Worm (Caenorhabditis elegans) whole organism, L3 larva: Measurements from ENCODE around the gene Y57E12AL.1.

Experiments
- ZK546.5 ChIP-seq: sonication (generic microtip); optimal IDR thresholded peaks from 2 replicates; lab custom pipeline; 2017; ENCODE audit warnings: missing biosample characterization, missing genetic modification characterization
- egl-5 ChIP-seq: fragments of 150-350 bp; optimal IDR thresholded peaks from 2 replicates; lab custom pipeline; 2017; ENCODE audit warnings: missing biosample characterization, missing genetic modification reagents, missing genetic modification characterization, inconsistent platforms
- elt-1 ChIP-seq: fragments of 150-350 bp; optimal IDR thresholded peaks from 2 replicates; lab custom pipeline; 2014; ENCODE audit warnings: missing biosample characterization, missing genetic modification characterization
- elt-2 ChIP-seq: sonication (generic microtip); optimal IDR thresholded peaks from 2 replicates; lab custom pipeline; 2016; ENCODE audit warnings: missing genetic modification reagents, mild to moderate bottlenecking, missing genetic modification characterization, missing compliant biosample characterization
- elt-3 ChIP-seq, 3 experiments: fragments of 150-350 bp in 1 of 3; sonication (generic microtip) in 2 of 3; optimal IDR thresholded peaks; 2 replicates in 2 of 3; 4 replicates in 1 of 3; lab custom pipeline; 2014 to 2017; ENCODE audit warnings: missing biosample characterization in 3 of 3, missing genetic modification characterization in 3 of 3
- eor-1 ChIP-seq, 2 experiments: fragments of 150-350 bp; optimal IDR thresholded peaks; 2 replicates each; lab custom pipeline; 2014 to 2018; ENCODE audit warnings: missing biosample characterization in 2 of 2, missing genetic modification characterization in 2 of 2
- fkh-10 ChIP-seq: sonication (generic microtip); optimal IDR thresholded peaks from 2 replicates; lab custom pipeline; 2017; ENCODE audit warnings: missing biosample characterization, missing genetic modification reagents, missing genetic modification characterization
- fos-1 ChIP-seq: fragments of 150-350 bp; optimal IDR thresholded peaks from 2 replicates; lab custom pipeline; 2014; ENCODE audit warnings: missing biosample characterization, missing genetic modification characterization
- hmg-11 ChIP-seq: sonication (generic microtip); optimal IDR thresholded peaks from 2 replicates; lab custom pipeline; 2016; ENCODE audit warnings: missing genetic modification characterization, missing compliant biosample characterization
- jun-1 ChIP-seq: fragments of 150-350 bp; optimal IDR thresholded peaks from 2 replicates; lab custom pipeline; 2014; ENCODE audit warnings: missing biosample characterization, missing genetic modification reagents, missing genetic modification characterization
- lin-39 ChIP-seq: fragments of 150-350 bp; optimal IDR thresholded peaks from 2 replicates; lab custom pipeline; 2018; ENCODE audit warnings: missing biosample characterization, missing genetic modification reagents, missing genetic modification characterization
- nhr-12 ChIP-seq: fragments of 150-350 bp; optimal IDR thresholded peaks from 2 replicates; lab custom pipeline; 2014; ENCODE audit warnings: missing biosample characterization, missing genetic modification characterization
- nhr-237 ChIP-seq: fragments of 150-350 bp; optimal IDR thresholded peaks from 2 replicates; lab custom pipeline; 2014; ENCODE audit warnings: missing biosample characterization, missing genetic modification characterization
- nhr-25 ChIP-seq: sonication (generic microtip); optimal IDR thresholded peaks from 2 replicates; lab custom pipeline; 2017; ENCODE audit warnings: missing biosample characterization, missing genetic modification characterization
- nhr-28 ChIP-seq: fragments of 150-350 bp; optimal IDR thresholded peaks from 2 replicates; lab custom pipeline; 2014; ENCODE audit warnings: missing biosample characterization, missing genetic modification characterization
- nhr-43 ChIP-seq: sonication (generic microtip); optimal IDR thresholded peaks from 2 replicates; lab custom pipeline; 2016; ENCODE audit warnings: mild to moderate bottlenecking, missing genetic modification characterization, missing compliant biosample characterization; ENCODE audit not compliant: poor library complexity, severe bottlenecking
- nhr-67 ChIP-seq: fragments of 150-350 bp; optimal IDR thresholded peaks from 2 replicates; lab custom pipeline; 2014; ENCODE audit warnings: missing biosample characterization, missing genetic modification characterization
- nhr-76 ChIP-seq: fragments of 150-350 bp; sonication (generic microtip); optimal IDR thresholded peaks from 5 replicates; lab custom pipeline; 2014; ENCODE audit warnings: missing biosample characterization, missing genetic modification characterization
- pqm-1 ChIP-seq: fragments of 150-350 bp; optimal IDR thresholded peaks from 2 replicates; lab custom pipeline; 2017; ENCODE audit warnings: missing biosample characterization, missing genetic modification characterization, inconsistent platforms
- skn-1 ChIP-seq: fragments of 150-350 bp; optimal IDR thresholded peaks from 2 replicates; lab custom pipeline; 2014; ENCODE audit warnings: missing biosample characterization, missing genetic modification characterization
- snpc-4 ChIP-seq: fragments of 150-350 bp; optimal IDR thresholded peaks from 2 replicates; lab custom pipeline; 2014; ENCODE audit warnings: missing biosample characterization, missing genetic modification characterization
- tbx-2 ChIP-seq: sonication (generic microtip); optimal IDR thresholded peaks from 2 replicates; lab custom pipeline; 2016; ENCODE audit warnings: mild to moderate bottlenecking, missing genetic modification characterization, missing compliant biosample characterization
- unc-39 ChIP-seq: sonication (generic microtip); optimal IDR thresholded peaks from 4 replicates; lab custom pipeline; 2017; ENCODE audit warnings: missing biosample characterization, missing genetic modification characterization
- zag-1 ChIP-seq: fragments of 150-350 bp; optimal IDR thresholded peaks from 2 replicates; lab custom pipeline; 2014; ENCODE audit warnings: missing biosample characterization, missing genetic modification characterization
- ztf-11 ChIP-seq: fragments of 150-350 bp; optimal IDR thresholded peaks from 2 replicates; lab custom pipeline; 2014; ENCODE audit warnings: missing biosample characterization, missing genetic modification characterization
- ztf-4 ChIP-seq: fragments of 150-350 bp; optimal IDR thresholded peaks from 2 replicates; lab custom pipeline; 2014; ENCODE audit warnings: missing biosample characterization, missing genetic modification characterization

Gene Y57E12AL.1

DNA sequence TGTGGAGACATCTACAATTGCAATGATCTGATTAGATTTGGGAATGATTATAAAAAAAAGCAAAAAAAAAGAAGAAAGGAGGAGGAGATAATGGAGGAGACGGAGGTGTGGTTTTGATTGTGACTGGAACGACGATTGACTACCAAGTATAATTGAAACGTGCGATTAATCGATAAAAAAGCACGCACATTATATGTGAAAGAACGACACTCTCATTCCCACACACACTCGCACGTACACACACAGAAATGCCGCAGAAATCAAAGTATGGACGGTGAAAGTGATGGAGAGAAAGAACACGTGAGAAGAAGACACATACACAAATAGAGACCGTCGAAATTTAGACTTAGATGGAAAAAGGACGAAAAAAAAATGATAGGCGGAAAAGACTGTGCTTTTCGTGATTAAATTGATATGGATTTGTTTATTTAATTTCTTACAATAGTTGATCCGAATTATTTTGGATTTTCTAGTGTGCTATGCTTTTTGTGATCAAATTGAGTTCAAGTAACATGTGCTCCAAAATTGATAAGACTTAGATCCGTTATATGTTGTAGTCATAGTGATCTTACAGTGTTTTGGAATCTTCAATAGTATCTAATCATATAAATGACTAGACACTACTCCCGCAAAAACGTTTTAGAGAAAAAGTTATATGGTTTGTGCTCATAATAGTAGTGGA, 33.5 kb downstream of the Y57E12AL.1 start, which contains the start of gene nhr-135 (continued):
- no peak for TF ChIP-seq tbx-2 (tag; lab: Kevin White, UChicago)
- TF ChIP-seq jun-1 (tag; lab: Kevin White, UChicago) = peak; percentile 77
- TF ChIP-seq eor-1 (tag; optimal IDR thresholded peaks at IDR 0.05; lab: Kevin White, UChicago) = no peak
- no peak for TF ChIP-seq ZK546.5
- peak; percentile 27 for TF ChIP-seq nhr-43
- peak in 1 of 3 experiments; percentile 72 for TF ChIP-seq elt-3 (tag; optimal IDR thresholded peaks at IDR 0.05; lab: Kevin White, UChicago)
- TF ChIP-seq hmg-11 = peak; percentile 30

ce11 chrV:7095254-7095990, 35.1 kb downstream of the Y57E12AL.1 start:
- TF ChIP-seq elt-2 = peak; percentile 74
- no peak for TF ChIP-seq nhr-25 (tag; lab: Kevin White, UChicago)
- TF ChIP-seq pqm-1 (tag; lab: Kevin White, UChicago) = peak; percentile 44

DNA sequence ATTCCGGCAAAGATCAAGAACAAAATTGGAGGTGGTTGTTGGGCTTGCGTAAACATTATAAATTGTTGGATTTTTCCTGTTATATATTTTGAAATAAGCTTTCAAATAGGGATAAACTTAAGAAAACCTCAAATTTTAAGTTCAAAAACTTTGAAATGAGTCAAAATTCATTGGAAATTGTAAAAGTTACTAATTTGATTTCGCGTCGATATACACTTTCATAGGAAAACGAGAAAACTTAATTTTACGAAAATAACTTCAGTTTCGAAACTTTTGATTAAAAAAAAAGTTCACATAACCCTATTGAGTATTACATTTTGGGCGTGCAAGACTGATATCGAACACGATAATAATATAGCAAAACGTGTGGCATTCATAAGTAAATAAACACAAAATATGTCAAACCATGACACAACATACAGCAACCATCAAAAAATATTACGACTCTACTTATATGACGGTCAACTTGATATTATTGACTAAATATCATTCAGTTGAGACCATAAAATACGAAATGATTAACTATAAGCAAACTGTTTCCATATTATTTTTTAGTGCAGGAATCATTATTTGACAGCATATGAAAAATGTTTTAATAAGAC, 35.9 kb downstream of the Y57E12AL.1 start:
- no peak for TF ChIP-seq ztf-4 (tag; lab: Kevin White, UChicago)
- peak; percentile 21 for TF ChIP-seq pqm-1 (tag; lab: Kevin White, UChicago)
- peak; percentile 27 for TF ChIP-seq elt-2

DNA sequence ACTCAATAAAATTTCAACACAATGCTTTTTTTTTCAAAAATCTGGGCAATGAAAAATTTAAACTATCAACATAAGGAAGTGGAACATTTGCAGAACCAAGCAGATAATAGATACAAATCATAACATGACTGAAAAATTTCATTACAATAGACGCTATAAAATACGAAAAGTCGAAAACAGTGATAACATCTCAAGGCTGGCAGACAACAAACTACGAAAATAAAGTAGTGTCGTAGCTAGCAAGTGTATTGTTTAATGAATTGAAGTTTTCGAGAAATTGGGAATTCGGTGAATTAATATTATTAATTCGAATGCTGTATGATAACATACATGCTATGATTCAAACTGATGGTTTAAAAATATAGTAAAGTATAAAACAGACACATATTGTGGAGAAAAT, 36.5 kb downstream of the Y57E12AL.1 start:
- TF ChIP-seq skn-1 (tag; lab: Kevin White, UChicago) (no peak), nhr-28 (no peak), nhr-76 (no peak), egl-5 (tag; lab: Kevin White, UChicago) (no peak), ztf-11 (no peak)

- TF ChIP-seq lin-39 (tag; lab: Kevin White, UChicago) (no peak), elt-1 (tag; lab: Kevin White, UChicago) (no peak), unc-39 (no peak), ztf-4 (tag; lab: Kevin White, UChicago) (no peak), skn-1 (tag; lab: Kevin White, UChicago) (no peak), nhr-67 (tag; lab: Kevin White, UChicago) (no peak), fos-1 (tag; lab: Kevin White, UChicago) (no peak), nhr-237 (tag; lab: Kevin White, UChicago) (no peak), nhr-76 (no peak), tbx-2 (tag; lab: Kevin White, UChicago) (no peak), snpc-4 (no peak), nhr-25 (tag; lab: Kevin White, UChicago) (no peak), zag-1 (no peak)
- TF ChIP-seq, all 47 proteins: peak for 0
Measured at ce11 chrV:7103247-7103646, 42.9 kb downstream of the Y57E12AL.1 start, which contains the start of gene odr-2. odr-2 (plus strand) TSS chrV:7103547.

ce11 chrV:7106499-7107152, 46.3 kb downstream of the Y57E12AL.1 start:
- TF ChIP-seq fkh-10 (GFP tag; lab: Kevin White, UChicago) = peak; percentile 54
- no peak for TF ChIP-seq jun-1 (tag; lab: Kevin White, UChicago)

- TF ChIP-seq fkh-10 (GFP tag; lab: Kevin White, UChicago) (peak; percentile 21), nhr-12 (tag; lab: Kevin White, UChicago) (no peak)
Measured at ce11 chrV:7110370-7110769, 50.0 kb downstream of the Y57E12AL.1 start.
